Fruit fly (Drosophila melanogaster) whole organism, prepupa: ENCODE results near the gene CG32633.

ENCODE experiments used
- Blimp-1 ChIP-seq: fragments of 200-800 bp; sonication (Bioruptor generic); optimal IDR thresholded peaks from 3 replicates; lab custom pipeline; 2017; ENCODE audit warnings: missing biosample characterization, missing genetic modification characterization, mild to moderate bottlenecking, moderate library complexity, missing genetic modification reagents
- CG10631 ChIP-seq: fragments of 200-800 bp; sonication (Bioruptor generic); optimal IDR thresholded peaks from 2 replicates; lab custom pipeline; 2016; ENCODE audit warnings: missing biosample characterization, missing genetic modification characterization
- CG10669 ChIP-seq: fragments of 200-800 bp; sonication (Bioruptor generic); optimal IDR thresholded peaks from 3 replicates; lab custom pipeline; 2018; ENCODE audit warnings: missing biosample characterization, mild to moderate bottlenecking, missing genetic modification characterization, moderate library complexity
- CG11294 ChIP-seq: fragments of 200-800 bp; sonication (Bioruptor generic); IDR thresholded peaks from 2 replicates; pipeline ENCODE4 v1.3.6; 2022; ENCODE audit warnings: missing biosample characterization, missing genetic modification characterization
- CG11902 ChIP-seq: fragments of 200-800 bp; sonication (Bioruptor generic); optimal IDR thresholded peaks from 3 replicates; lab custom pipeline; 2016; ENCODE audit warnings: missing biosample characterization, missing genetic modification characterization
- CG15336 ChIP-seq: fragments of 200-800 bp; sonication (Bioruptor generic); IDR thresholded peaks from 2 replicates; pipeline ENCODE4 v1.3.6; 2022; ENCODE audit warnings: missing biosample characterization, missing genetic modification characterization
- CG1621 ChIP-seq: fragments of 200-800 bp; sonication (Bioruptor generic); optimal IDR thresholded peaks from 3 replicates; lab custom pipeline; 2018; ENCODE audit warnings: missing biosample characterization, mild to moderate bottlenecking, missing genetic modification characterization
- CG3032 ChIP-seq: fragments of 200-800 bp; optimal IDR thresholded peaks from 2 replicates; lab custom pipeline; 2019; ENCODE audit warnings: missing biosample characterization, mild to moderate bottlenecking, missing genetic modification characterization, moderate library complexity
- CG31627 ChIP-seq: fragments of 200-800 bp; sonication (Bioruptor generic); optimal IDR thresholded peaks from 3 replicates; lab custom pipeline; 2016; ENCODE audit warnings: missing biosample characterization, missing genetic modification characterization
- CG32006 ChIP-seq: fragments of 200-800 bp; sonication (Bioruptor generic); optimal IDR thresholded peaks from 3 replicates; lab custom pipeline; 2017; ENCODE audit warnings: missing biosample characterization, mild to moderate bottlenecking, missing genetic modification characterization
- CG34406 ChIP-seq: fragments of 200-800 bp; sonication (Bioruptor generic); optimal IDR thresholded peaks from 3 replicates; lab custom pipeline; 2016; ENCODE audit warnings: missing biosample characterization, missing genetic modification characterization
- CG3919 ChIP-seq: fragments of 200-800 bp; sonication (Bioruptor generic); optimal IDR thresholded peaks from 3 replicates; lab custom pipeline; 2016; ENCODE audit warnings: missing biosample characterization, missing genetic modification characterization
- CG4318 ChIP-seq: fragments of 200-800 bp; sonication (Bioruptor generic); optimal IDR thresholded peaks from 3 replicates; lab custom pipeline; 2017; ENCODE audit warnings: missing biosample characterization, mild to moderate bottlenecking, missing genetic modification characterization
- CG6276 ChIP-seq: fragments of 200-800 bp; sonication (Bioruptor generic); optimal IDR thresholded peaks from 2 replicates; lab custom pipeline; 2017; ENCODE audit warnings: missing biosample characterization, mild to moderate bottlenecking, missing genetic modification characterization
- CG6792 ChIP-seq: fragments of 200-800 bp; sonication (Bioruptor generic); optimal IDR thresholded peaks from 3 replicates; lab custom pipeline; 2016; ENCODE audit warnings: missing biosample characterization, missing genetic modification characterization
- CG6854 ChIP-seq: fragments of 200-800 bp; sonication (Bioruptor generic); optimal IDR thresholded peaks from 2 replicates; lab custom pipeline; 2017; ENCODE audit warnings: missing biosample characterization, mild to moderate bottlenecking, missing genetic modification characterization
- CG8119 ChIP-seq: fragments of 200-800 bp; sonication (Bioruptor generic); IDR thresholded peaks from 3 replicates; pipeline ENCODE4 v1.3.6; 2022; ENCODE audit warnings: missing biosample characterization, missing genetic modification characterization
- CG8319 ChIP-seq: fragments of 200-800 bp; sonication (Bioruptor generic); optimal IDR thresholded peaks from 3 replicates; lab custom pipeline; 2016; ENCODE audit warnings: missing biosample characterization, missing genetic modification characterization
- CG8632 ChIP-seq: fragments of 200-800 bp; sonication (Bioruptor generic); optimal IDR thresholded peaks from 3 replicates; lab custom pipeline; 2016; ENCODE audit warnings: missing biosample characterization, missing genetic modification characterization
- CG9139 ChIP-seq: fragments of 200-800 bp; sonication (Bioruptor generic); optimal IDR thresholded peaks from 3 replicates; lab custom pipeline; 2017; ENCODE audit warnings: missing biosample characterization, mild to moderate bottlenecking, missing genetic modification characterization
- Eip75B ChIP-seq: fragments of 200-800 bp; sonication (Bioruptor generic); optimal IDR thresholded peaks from 3 replicates; lab custom pipeline; 2016; ENCODE audit warnings: missing biosample characterization, missing genetic modification characterization
- Eip78C ChIP-seq: fragments of 200-800 bp; sonication (Bioruptor generic); peaks from one replicate; lab custom pipeline; 2016; ENCODE audit warnings: missing biosample characterization, missing genetic modification characterization
- Eip93F ChIP-seq: fragments of 200-800 bp; sonication (Bioruptor generic); optimal IDR thresholded peaks from 2 replicates; lab custom pipeline; 2016; ENCODE audit warnings: missing biosample characterization, mild to moderate bottlenecking, missing genetic modification characterization
- Ets21C ChIP-seq: fragments of 200-800 bp; sonication (Bioruptor generic); optimal IDR thresholded peaks from 3 replicates; lab custom pipeline; 2016; ENCODE audit warnings: missing biosample characterization, missing genetic modification characterization
- Gug ChIP-seq: fragments of 200-800 bp; sonication (Bioruptor generic); IDR thresholded peaks from 2 replicates; pipeline ENCODE4 v1.3.6; 2022; ENCODE audit warnings: missing biosample characterization, missing genetic modification characterization
- Hr39 ChIP-seq: fragments of 200-800 bp; sonication (Bioruptor generic); optimal IDR thresholded peaks from 2 replicates; lab custom pipeline; 2016; ENCODE audit warnings: missing biosample characterization, missing genetic modification characterization
- Hr4 ChIP-seq: fragments of 200-800 bp; sonication (Bioruptor generic); optimal IDR thresholded peaks from 3 replicates; lab custom pipeline; 2016; ENCODE audit warnings: missing biosample characterization, missing genetic modification characterization
- Lpt ChIP-seq: fragments of 200-800 bp; sonication (Bioruptor generic); optimal IDR thresholded peaks from 3 replicates; lab custom pipeline; 2016; ENCODE audit warnings: missing biosample characterization, missing genetic modification characterization
- Met ChIP-seq: fragments of 200-800 bp; sonication (Bioruptor generic); optimal IDR thresholded peaks from 3 replicates; lab custom pipeline; 2016; ENCODE audit warnings: missing biosample characterization, missing genetic modification characterization
- OdsH ChIP-seq: fragments of 200-800 bp; sonication (Bioruptor generic); optimal IDR thresholded peaks from 3 replicates; lab custom pipeline; 2016; ENCODE audit warnings: missing biosample characterization, missing genetic modification characterization
- Smox ChIP-seq: fragments of 200-800 bp; sonication (Bioruptor generic); optimal IDR thresholded peaks from 3 replicates; lab custom pipeline; 2016; ENCODE audit warnings: missing biosample characterization, missing genetic modification characterization
- Sox102F ChIP-seq: fragments of 200-800 bp; sonication (Bioruptor generic); optimal IDR thresholded peaks from 2 replicates; lab custom pipeline; 2016; ENCODE audit warnings: missing biosample characterization, mild to moderate bottlenecking, missing genetic modification characterization
- Sox14 ChIP-seq: fragments of 200-800 bp; sonication (Bioruptor generic); optimal IDR thresholded peaks from 3 replicates; lab custom pipeline; 2016; ENCODE audit warnings: missing biosample characterization, missing genetic modification characterization
- Sox15 ChIP-seq: fragments of 200-800 bp; sonication (Bioruptor generic); optimal IDR thresholded peaks from 3 replicates; lab custom pipeline; 2016; ENCODE audit warnings: missing biosample characterization, missing genetic modification characterization
- achi ChIP-seq: fragments of 200-800 bp; sonication (Bioruptor generic); optimal IDR thresholded peaks from 3 replicates; lab custom pipeline; 2016; ENCODE audit warnings: missing biosample characterization, missing genetic modification characterization
- acj6 ChIP-seq: fragments of 200-800 bp; sonication (Bioruptor generic); optimal IDR thresholded peaks from 3 replicates; lab custom pipeline; 2016; ENCODE audit warnings: missing biosample characterization, missing genetic modification characterization
- cyc ChIP-seq: fragments of 200-800 bp; sonication (Bioruptor generic); optimal IDR thresholded peaks from 3 replicates; lab custom pipeline; 2016; ENCODE audit warnings: missing biosample characterization, missing genetic modification characterization
- dsx ChIP-seq: fragments of 200-800 bp; optimal IDR thresholded peaks from 3 replicates; lab custom pipeline; 2019; ENCODE audit warnings: missing biosample characterization, mild to moderate bottlenecking, missing genetic modification characterization, moderate library complexity; ENCODE audit not compliant: poor library complexity, severe bottlenecking
- eg ChIP-seq: fragments of 200-800 bp; sonication (Bioruptor generic); IDR thresholded peaks from 3 replicates; pipeline ENCODE4 v1.3.6; 2022; ENCODE audit warnings: missing biosample characterization, missing genetic modification characterization
- esn ChIP-seq: fragments of 200-800 bp; sonication (Bioruptor generic); optimal IDR thresholded peaks from 2 replicates; lab custom pipeline; 2016; ENCODE audit warnings: missing biosample characterization, mild to moderate bottlenecking, missing genetic modification characterization, moderate library complexity
- fd59A ChIP-seq: fragments of 200-800 bp; sonication (Bioruptor generic); optimal IDR thresholded peaks from 2 replicates; lab custom pipeline; 2017; ENCODE audit warnings: missing biosample characterization, mild to moderate bottlenecking, missing genetic modification characterization, missing genetic modification reagents
- fd85E ChIP-seq: fragments of 200-800 bp; sonication (Bioruptor generic); optimal IDR thresholded peaks from 3 replicates; lab custom pipeline; 2016; ENCODE audit warnings: missing biosample characterization, missing genetic modification characterization
- fkh ChIP-seq: fragments of 200-800 bp; sonication (Bioruptor generic); optimal IDR thresholded peaks from 3 replicates; lab custom pipeline; 2017; ENCODE audit warnings: missing biosample characterization, mild to moderate bottlenecking, missing genetic modification characterization, moderate library complexity
- lz ChIP-seq: fragments of 200-800 bp; sonication (Bioruptor generic); optimal IDR thresholded peaks from 3 replicates; lab custom pipeline; 2016; ENCODE audit warnings: missing biosample characterization, missing genetic modification characterization
- net ChIP-seq: fragments of 200-800 bp; sonication (Bioruptor generic); optimal IDR thresholded peaks from 3 replicates; lab custom pipeline; 2016; ENCODE audit warnings: missing biosample characterization, missing genetic modification characterization
- pdm3 ChIP-seq: fragments of 200-800 bp; sonication (Bioruptor generic); optimal IDR thresholded peaks from 3 replicates; lab custom pipeline; 2016; ENCODE audit warnings: missing biosample characterization, missing genetic modification characterization
- salr ChIP-seq, 2 experiments: fragments of 200-800 bp; sonication (Bioruptor generic); optimal IDR thresholded peaks; 3 replicates each; lab custom pipeline; 2016 to 2018; ENCODE audit warnings: missing biosample characterization in 2 of 2, missing genetic modification characterization in 2 of 2, mild to moderate bottlenecking in 1 of 2
- spab ChIP-seq: fragments of 200-800 bp; sonication (Bioruptor generic); optimal IDR thresholded peaks from 2 replicates; lab custom pipeline; 2017; ENCODE audit warnings: missing biosample characterization, mild to moderate bottlenecking, missing genetic modification characterization, missing genetic modification reagents
- ss ChIP-seq, 2 experiments: fragments of 200-800 bp; sonication (Bioruptor generic); optimal IDR thresholded peaks; 2 replicates in 1 of 2; 3 replicates in 1 of 2; lab custom pipeline; 2017 to 2018; ENCODE audit warnings: mild to moderate bottlenecking in 2 of 2, missing biosample characterization in 2 of 2, missing genetic modification characterization in 2 of 2, moderate library complexity in 1 of 2
- svp ChIP-seq: fragments of 200-800 bp; sonication (Bioruptor generic); peaks from one replicate; lab custom pipeline; 2016; ENCODE audit warnings: missing biosample characterization, missing genetic modification characterization
- topi ChIP-seq: fragments of 200-800 bp; sonication (Bioruptor generic); optimal IDR thresholded peaks from 3 replicates; lab custom pipeline; 2016; ENCODE audit warnings: missing biosample characterization, missing genetic modification characterization
- vri ChIP-seq: fragments of 200-800 bp; sonication (Bioruptor generic); optimal IDR thresholded peaks from 3 replicates; lab custom pipeline; 2016; ENCODE audit warnings: missing biosample characterization, mild to moderate bottlenecking, missing genetic modification characterization

Gene CG32633

dm6 chrX:13539448-13539847 is 22.0 kb upstream of the CG32633 start:
- TF ChIP-seq Smox (GFP tag; lab: Kevin White, UChicago) (peak; percentile 37), ss (GFP tag; optimal IDR thresholded peaks at IDR 0.05; lab: Kevin White, UChicago) (no peak), CG1621 (no peak), esn (peak; percentile 56), eg (no peak), Hr4 (no peak), Eip93F (GFP tag; lab: Kevin White, UChicago) (no peak), CG6792 (no peak), spab (no peak), Eip78C (GFP tag; lab: Kevin White, UChicago) (peak; percentile 77), dsx (no peak), Hr39 (GFP tag; lab: Kevin White, UChicago) (peak; percentile 57), lz (GFP tag; lab: Kevin White, UChicago) (peak; percentile 36), CG11294 (GFP tag; lab: Robert Waterston, UW) (no peak), net (GFP tag; lab: Kevin White, UChicago) (no peak), CG15336 (GFP tag; lab: Robert Waterston, UW) (no peak), Blimp-1 (GFP tag; lab: Kevin White, UChicago) (no peak), Sox14 (GFP tag; lab: Kevin White, UChicago) (no peak), OdsH (GFP tag; lab: Kevin White, UChicago) (peak; percentile 25), CG4318 (GFP tag; lab: Kevin White, UChicago) (no peak), Met (GFP tag; lab: Kevin White, UChicago) (peak; percentile 67), acj6 (GFP tag; lab: Kevin White, UChicago) (peak; percentile 45), Gug (GFP tag; lab: Robert Waterston, UW) (no peak), fd59A (GFP tag; lab: Kevin White, UChicago) (no peak), CG8119 (GFP tag; lab: Robert Waterston, UW) (no peak), Eip75B (GFP tag; lab: Kevin White, UChicago) (peak; percentile 22), CG9139 (GFP tag; lab: Kevin White, UChicago) (no peak), cyc (GFP tag; lab: Kevin White, UChicago) (peak; percentile 42), Sox102F (peak; percentile 6), CG3919 (GFP tag; lab: Kevin White, UChicago) (peak; percentile 17), fkh (no peak), salr (GFP tag; optimal IDR thresholded peaks at IDR 0.05; lab: Kevin White, UChicago) (no peak), Lpt (GFP tag; lab: Kevin White, UChicago) (no peak), Ets21C (GFP tag; lab: Kevin White, UChicago) (peak; percentile 31), CG11902 (GFP tag; lab: Kevin White, UChicago) (no peak), CG31627 (peak; percentile 57), pdm3 (GFP tag; lab: Kevin White, UChicago) (peak; percentile 18), CG10669 (no peak), topi (GFP tag; lab: Kevin White, UChicago) (peak; percentile 58), CG8632 (GFP tag; lab: Kevin White, UChicago) (peak; percentile 20), Sox15 (GFP tag; lab: Kevin White, UChicago) (no peak), svp (GFP tag; lab: Kevin White, UChicago) (peak; percentile 66), CG34406 (GFP tag; lab: Kevin White, UChicago) (peak; percentile 10), achi (GFP tag; lab: Kevin White, UChicago) (peak; percentile 0), fd85E (no peak), vri (GFP tag; lab: Kevin White, UChicago) (peak; percentile 39), CG3032 (tag; lab: Kevin White, UChicago) (no peak), CG8319 (GFP tag; lab: Kevin White, UChicago) (no peak), CG6854 (GFP tag; lab: Kevin White, UChicago) (no peak), CG32006 (GFP tag; lab: Kevin White, UChicago) (no peak), CG10631 (GFP tag; lab: Kevin White, UChicago) (peak; percentile 25), CG6276 (no peak)
